Worm (Caenorhabditis elegans): ENCODE measurements around the gene K08E7.6.

K08E7.6 gene

ce11 chrIV:12565933-12566540, 14.9 kb downstream of the K08E7.6 start, which contains the start of gene eak-7:
Gene eak-7, minus strand, starts transcription at chrIV:12565983.
- TF ChIP-seq ceh-43 (GFP tag; optimal IDR thresholded peaks at IDR 0.05) (no peak), mep-1 (tag; optimal IDR thresholded peaks at IDR 0.05) (no peak), ces-1 (GFP tag; optimal IDR thresholded peaks at IDR 0.05) (peak; percentile 61)

DNA sequence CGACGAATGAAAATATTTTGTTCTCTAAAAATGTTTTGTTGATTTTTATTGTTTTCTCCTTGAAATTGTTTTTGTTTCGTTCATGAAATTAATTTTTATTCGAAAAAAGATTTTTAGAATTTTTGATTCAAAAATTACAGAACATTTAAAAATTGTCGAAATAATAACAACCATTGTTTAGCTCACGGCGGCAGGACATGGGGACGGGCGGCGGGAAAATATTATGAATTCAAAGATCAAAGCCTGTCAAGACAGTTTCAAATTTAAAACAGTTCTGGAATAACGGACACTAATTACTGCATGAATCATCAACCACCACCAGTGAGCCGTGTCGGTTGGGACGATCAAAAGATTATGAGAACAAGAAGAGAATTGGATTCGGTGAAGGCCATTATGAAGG, 20.4 kb downstream of the K08E7.6 start, which contains the start of gene snb-7:
Gene snb-7 (plus strand): TSS at position 301 of the 400 bp plus-strand sequence.
- TF ChIP-seq ceh-39 (tag; optimal IDR thresholded peaks at IDR 0.05), result no peak
- TF ChIP-seq mls-2 (tag; optimal IDR thresholded peaks at IDR 0.05), result no peak
- no peak for TF ChIP-seq nhr-237 (tag; optimal IDR thresholded peaks at IDR 0.05)
- TF ChIP-seq nhr-12 (tag; optimal IDR thresholded peaks at IDR 0.05), result no peak
- no peak for TF ChIP-seq sem-2 (GFP tag; optimal IDR thresholded peaks at IDR 0.05)
- TF ChIP-seq unc-120 (tag; optimal IDR thresholded peaks at IDR 0.05; ENCODE audit: poor library complexity, severe bottlenecking), result no peak
- no peak for TF ChIP-seq mep-1 (tag; optimal IDR thresholded peaks at IDR 0.05)
- TF ChIP-seq ces-1 (GFP tag; optimal IDR thresholded peaks at IDR 0.05), result no peak
- no peak for TF ChIP-seq flh-1 (GFP tag; optimal IDR thresholded peaks at IDR 0.05)
- TF ChIP-seq cnd-1 (tag; optimal IDR thresholded peaks at IDR 0.05), result no peak
- no peak for TF ChIP-seq lin-32 (GFP tag; optimal IDR thresholded peaks at IDR 0.05)
- TF ChIP-seq nhr-28 (tag; optimal IDR thresholded peaks at IDR 0.05), result no peak
- no peak for TF ChIP-seq ztf-11 (tag; optimal IDR thresholded peaks at IDR 0.05)
- TF ChIP-seq nhr-76 (tag; optimal IDR thresholded peaks at IDR 0.05), result no peak

ce11 chrIV:12558925-12559450, 22.0 kb downstream of the K08E7.6 start, which contains the start of the genes ZK795.2 and ZK795.3:
Gene ZK795.2, minus strand, starts transcription at chrIV:12558975.
Gene ZK795.3, plus strand, starts transcription at chrIV:12559365.
- TF ChIP-seq M03D4.4 (tag; optimal IDR thresholded peaks at IDR 0.05) (no peak), lsy-2 (tag; optimal IDR thresholded peaks at IDR 0.05) (peak; percentile 64), nhr-28 (tag; optimal IDR thresholded peaks at IDR 0.05) (no peak), hlh-1 (tag; optimal IDR thresholded peaks at IDR 0.05) (peak; percentile 0), drap-1 (GFP tag; optimal IDR thresholded peaks at IDR 0.05) (no peak), pha-4 (tag; optimal IDR thresholded peaks at IDR 0.05) (peak; percentile 15), bed-3 (GFP tag; optimal IDR thresholded peaks at IDR 0.05) (no peak), nhr-237 (tag; optimal IDR thresholded peaks at IDR 0.05) (peak; percentile 45), zip-8 (tag; optimal IDR thresholded peaks at IDR 0.05) (no peak), ces-1 (GFP tag; optimal IDR thresholded peaks at IDR 0.05) (peak; percentile 53)

ce11 chrIV:12551944-12552343, 29.0 kb downstream of the K08E7.6 start:
- no peak for TF ChIP-seq unc-120 (tag; optimal IDR thresholded peaks at IDR 0.05; ENCODE audit: poor library complexity, severe bottlenecking)
- peak; percentile 91 for TF ChIP-seq lin-32 (GFP tag; optimal IDR thresholded peaks at IDR 0.05)
- peak; percentile 92 for TF ChIP-seq nhr-2 (tag; optimal IDR thresholded peaks at IDR 0.05)
- TF ChIP-seq blmp-1 (tag; optimal IDR thresholded peaks at IDR 0.05), result no peak

DNA sequence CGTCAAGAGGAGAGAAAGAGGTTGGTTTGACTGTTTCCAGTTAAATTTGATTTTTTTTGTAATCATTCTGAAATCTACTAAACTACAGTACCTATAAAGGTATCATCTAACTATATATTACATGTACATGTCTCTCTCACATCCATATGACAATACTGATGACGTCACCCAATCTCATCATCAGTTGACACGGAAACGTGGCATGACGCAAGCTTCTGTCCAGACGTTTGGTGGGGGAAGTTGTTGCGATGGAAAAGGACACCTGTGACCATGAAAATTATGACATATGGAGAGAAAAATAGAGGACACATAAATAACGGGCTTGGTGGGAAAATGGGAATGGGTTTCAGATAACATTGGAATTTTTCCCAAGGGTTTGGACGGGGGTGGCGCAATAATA, 31.9 kb downstream of the K08E7.6 start:
- TF ChIP-seq snpc-4 (tag; optimal IDR thresholded peaks at IDR 0.05), result no peak
- TF ChIP-seq nhr-12 (tag; optimal IDR thresholded peaks at IDR 0.05), result no peak
- no peak for TF ChIP-seq flh-1 (GFP tag; optimal IDR thresholded peaks at IDR 0.05)
- peak; percentile 46 for TF ChIP-seq unc-62 (GFP tag; optimal IDR thresholded peaks at IDR 0.05)
- TF ChIP-seq nhr-2 (tag; optimal IDR thresholded peaks at IDR 0.05), result peak; percentile 87
- peak; percentile 49 for TF ChIP-seq cnd-1 (tag; optimal IDR thresholded peaks at IDR 0.05)
- no peak for TF ChIP-seq ztf-11 (tag; optimal IDR thresholded peaks at IDR 0.05)
- no peak for TF ChIP-seq nhr-28 (tag; optimal IDR thresholded peaks at IDR 0.05)
- peak; percentile 43 for TF ChIP-seq lin-32 (GFP tag; optimal IDR thresholded peaks at IDR 0.05)
- no peak for TF ChIP-seq elt-3 (tag; optimal IDR thresholded peaks at IDR 0.05)
- TF ChIP-seq zip-8 (tag; optimal IDR thresholded peaks at IDR 0.05), result peak; percentile 97

ce11 chrIV:12547824-12548223, 33.1 kb downstream of the K08E7.6 start, which contains the start of gene ipmk-1:
Gene ipmk-1, plus strand, starts transcription at chrIV:12548124.
- no peak for TF ChIP-seq pha-4 (tag; optimal IDR thresholded peaks at IDR 0.05)
- TF ChIP-seq mab-5 (tag; optimal IDR thresholded peaks at IDR 0.05), result no peak
- no peak for TF ChIP-seq unc-39 (tag; optimal IDR thresholded peaks at IDR 0.05)
- TF ChIP-seq nhr-237 (tag; optimal IDR thresholded peaks at IDR 0.05), result no peak
- no peak for TF ChIP-seq ceh-43 (GFP tag; optimal IDR thresholded peaks at IDR 0.05)
- no peak for TF ChIP-seq snpc-4 (tag; optimal IDR thresholded peaks at IDR 0.05)
- TF ChIP-seq drap-1 (GFP tag; optimal IDR thresholded peaks at IDR 0.05), result no peak
- TF ChIP-seq nhr-12 (tag; optimal IDR thresholded peaks at IDR 0.05), result no peak
- no peak for TF ChIP-seq ces-1 (GFP tag; optimal IDR thresholded peaks at IDR 0.05)
- no peak for TF ChIP-seq ceh-83 (GFP tag; optimal IDR thresholded peaks at IDR 0.05)
- TF ChIP-seq lsy-2 (tag; optimal IDR thresholded peaks at IDR 0.05), result no peak
- no peak for TF ChIP-seq flh-1 (GFP tag; optimal IDR thresholded peaks at IDR 0.05)
- TF ChIP-seq mep-1 (tag; optimal IDR thresholded peaks at IDR 0.05), result no peak
- TF ChIP-seq unc-120 (tag; optimal IDR thresholded peaks at IDR 0.05; ENCODE audit: poor library complexity, severe bottlenecking), result no peak
- no peak for TF ChIP-seq nhr-2 (tag; optimal IDR thresholded peaks at IDR 0.05)
- no peak for TF ChIP-seq tbx-8 (GFP tag; optimal IDR thresholded peaks at IDR 0.05)
- TF ChIP-seq mls-2 (tag; optimal IDR thresholded peaks at IDR 0.05), result no peak
- TF ChIP-seq ceh-39 (tag; optimal IDR thresholded peaks at IDR 0.05), result no peak

Data from whole organism, mixed stage, embryonic.